Fruit fly (Drosophila melanogaster) whole organism, adult: ENCODE results near the gene Tm1.

ENCODE experiments used
- CG11617 ChIP-seq: fragments of 200-800 bp; sonication (Bioruptor generic); optimal IDR thresholded peaks from 2 replicates; lab custom pipeline; 2017; ENCODE audit warnings: mild to moderate bottlenecking, missing biosample characterization, missing genetic modification reagents, missing genetic modification characterization
- CG14711 ChIP-seq: fragments of 200-800 bp; sonication (Bioruptor generic); optimal IDR thresholded peaks from 2 replicates; lab custom pipeline; 2018; ENCODE audit warnings: missing biosample characterization, mild to moderate bottlenecking, missing genetic modification characterization, moderate library complexity
- CG1620 ChIP-seq: fragments of 200-800 bp; sonication (Bioruptor generic); optimal IDR thresholded peaks from 2 replicates; lab custom pipeline; 2016; ENCODE audit warnings: missing biosample characterization, missing genetic modification characterization
- CG33017 ChIP-seq: fragments of 200-800 bp; sonication (Bioruptor generic); optimal IDR thresholded peaks from 2 replicates; lab custom pipeline; 2018; ENCODE audit warnings: missing biosample characterization, mild to moderate bottlenecking, missing genetic modification characterization, moderate library complexity
- CG5204 ChIP-seq: fragments of 200-800 bp; sonication (Bioruptor generic); optimal IDR thresholded peaks from 2 replicates; lab custom pipeline; 2016; ENCODE audit warnings: missing biosample characterization, missing genetic modification characterization
- CG7101 ChIP-seq: fragments of 200-800 bp; sonication (Bioruptor generic); optimal IDR thresholded peaks from 2 replicates; lab custom pipeline; 2018; ENCODE audit warnings: missing biosample characterization, mild to moderate bottlenecking, missing genetic modification characterization, moderate library complexity
- Clk ChIP-seq: fragments of 200-800 bp; sonication (Bioruptor generic); optimal IDR thresholded peaks from 2 replicates; lab custom pipeline; 2017; ENCODE audit warnings: missing biosample characterization, missing genetic modification characterization
- Mnt ChIP-seq: fragments of 200-800 bp; sonication (Bioruptor generic); optimal IDR thresholded peaks from 2 replicates; lab custom pipeline; 2016; ENCODE audit warnings: missing biosample characterization, mild to moderate bottlenecking, missing genetic modification characterization
- bab1 ChIP-seq: fragments of 200-800 bp; sonication (Bioruptor generic); optimal IDR thresholded peaks from 3 replicates; lab custom pipeline; 2019; ENCODE audit warnings: missing biosample characterization, mild to moderate bottlenecking, missing genetic modification characterization, moderate library complexity
- cic ChIP-seq: fragments of 200-800 bp; sonication (Bioruptor generic); optimal IDR thresholded peaks from 2 replicates; lab custom pipeline; 2017; ENCODE audit warnings: missing biosample characterization, mild to moderate bottlenecking, missing genetic modification characterization, moderate library complexity
- cnc ChIP-seq, 2 experiments: fragments of >200 bp; optimal IDR thresholded peaks; 2 replicates each; lab custom pipeline; 2017
- tj ChIP-seq: fragments of 200-800 bp; sonication (Bioruptor generic); optimal IDR thresholded peaks from 3 replicates; lab custom pipeline; 2017; ENCODE audit warnings: missing biosample characterization, mild to moderate bottlenecking, missing genetic modification characterization, moderate library complexity

- TF ChIP-seq tj (GFP tag; lab: Kevin White, UChicago) (no peak), CG5204 (no peak), bab1 (GFP tag; lab: Kevin White, UChicago) (peak; percentile 79), CG33017 (no peak), cnc (optimal IDR thresholded peaks at IDR 0.05; lab: Kevin White, UChicago) (no peak), Clk (GFP tag; lab: Kevin White, UChicago) (no peak), cic (peak; percentile 51), Mnt (GFP tag; lab: Kevin White, UChicago) (peak; percentile 99), CG7101 (tag; lab: Kevin White, UChicago) (peak; percentile 44), CG11617 (GFP tag; lab: Kevin White, UChicago) (peak; percentile 42), CG14711 (tag; lab: Kevin White, UChicago) (peak; percentile 40), CG1620 (GFP tag; lab: Kevin White, UChicago) (peak; percentile 65)
Measured at dm6 chr3R:15332994-15333393, 55.0 kb downstream of the Tm1 start, which contains the start of the genes Fkbp39 and Cyfip.
